Fruit fly (Drosophila melanogaster) whole organism, embryonic: ENCODE measurements around the gene Actn.

ENCODE experiments used
- CG10267 ChIP-seq: fragments of 200-800 bp; sonication (Bioruptor generic); optimal IDR thresholded peaks from 2 replicates; lab custom pipeline; 2018; ENCODE audit warnings: missing biosample characterization, mild to moderate bottlenecking, missing genetic modification characterization, moderate library complexity
- CG10431 ChIP-seq: fragments of 200-800 bp; sonication (Bioruptor generic); optimal IDR thresholded peaks from 3 replicates; lab custom pipeline; 2018; ENCODE audit warnings: missing biosample characterization, mild to moderate bottlenecking, missing genetic modification characterization
- CG10979 ChIP-seq: fragments of 200-800 bp; sonication (Bioruptor generic); optimal IDR thresholded peaks from 2 replicates; lab custom pipeline; 2018; ENCODE audit warnings: missing biosample characterization, mild to moderate bottlenecking, missing genetic modification characterization, moderate library complexity
- CG11085 ChIP-seq: fragments of 200-800 bp; sonication (Bioruptor generic); IDR thresholded peaks from 2 replicates; pipeline ENCODE4 v1.3.6; 2022; ENCODE audit warnings: missing biosample characterization, missing genetic modification characterization
- CG12219 ChIP-seq: fragments of 200-800 bp; sonication (Bioruptor generic); optimal IDR thresholded peaks from 3 replicates; lab custom pipeline; 2018; ENCODE audit warnings: missing biosample characterization, mild to moderate bottlenecking, missing genetic modification characterization
- CG14860 ChIP-seq: fragments of 200-800 bp; sonication (Bioruptor generic); IDR thresholded peaks from 3 replicates; pipeline ENCODE4 v1.3.6; 2022; ENCODE audit warnings: missing biosample characterization, missing genetic modification characterization; ENCODE audit not compliant: partially characterized antibody
- CG18619 ChIP-seq: fragments of 200-800 bp; sonication (Bioruptor generic); optimal IDR thresholded peaks from 3 replicates; lab custom pipeline; 2017; ENCODE audit warnings: missing biosample characterization, mild to moderate bottlenecking, missing genetic modification characterization
- CG3065 ChIP-seq: fragments of 200-800 bp; sonication (Bioruptor generic); optimal IDR thresholded peaks from 2 replicates; lab custom pipeline; 2016; ENCODE audit warnings: missing biosample characterization, missing genetic modification characterization
- CG3995 ChIP-seq: fragments of 200-800 bp; sonication (Bioruptor generic); optimal IDR thresholded peaks from 3 replicates; lab custom pipeline; 2016; ENCODE audit warnings: missing biosample characterization, missing genetic modification characterization
- CG4282 ChIP-seq: fragments of 200-800 bp; sonication (Bioruptor generic); optimal IDR thresholded peaks from 2 replicates; lab custom pipeline; 2016; ENCODE audit warnings: missing biosample characterization, missing genetic modification characterization
- CG9876 ChIP-seq: fragments of 200-800 bp; sonication (Bioruptor generic); optimal IDR thresholded peaks from 2 replicates; lab custom pipeline; 2016; ENCODE audit warnings: missing biosample characterization, missing genetic modification characterization
- Camta ChIP-seq: fragments of 200-800 bp; sonication (Bioruptor generic); optimal IDR thresholded peaks from 2 replicates; lab custom pipeline; 2016; ENCODE audit warnings: missing biosample characterization, missing genetic modification characterization
- CkIIα-i1 ChIP-seq: fragments of 200-800 bp; sonication (Bioruptor generic); IDR thresholded peaks from 2 replicates; pipeline ENCODE4 v1.3.6; 2022; ENCODE audit warnings: missing biosample characterization, missing genetic modification characterization
- CoRest ChIP-seq: fragments of 200-800 bp; sonication (Bioruptor generic); optimal IDR thresholded peaks from 3 replicates; lab custom pipeline; 2018; ENCODE audit warnings: missing biosample characterization, mild to moderate bottlenecking, missing genetic modification characterization, moderate library complexity
- D19B ChIP-seq: fragments of 200-800 bp; sonication (Bioruptor generic); optimal IDR thresholded peaks from 2 replicates; lab custom pipeline; 2017; ENCODE audit warnings: missing biosample characterization, mild to moderate bottlenecking, missing genetic modification characterization
- Dp ChIP-seq: fragments of 200-800 bp; sonication (Bioruptor generic); optimal IDR thresholded peaks from 2 replicates; lab custom pipeline; 2018; ENCODE audit warnings: missing biosample characterization, mild to moderate bottlenecking, missing genetic modification characterization, moderate library complexity
- E2f2 ChIP-seq: fragments of 200-800 bp; sonication (Bioruptor generic); IDR thresholded peaks from 2 replicates; pipeline ENCODE4 v1.3.6; 2022; ENCODE audit warnings: missing biosample characterization, missing genetic modification characterization
- HLH4C ChIP-seq: fragments of 200-800 bp; sonication (Bioruptor generic); IDR thresholded peaks from 3 replicates; pipeline ENCODE4 v1.3.6; 2022; ENCODE audit warnings: missing biosample characterization, missing genetic modification characterization; ENCODE audit not compliant: partially characterized antibody
- HmgZ ChIP-seq: fragments of 200-800 bp; sonication (Bioruptor generic); optimal IDR thresholded peaks from 2 replicates; lab custom pipeline; 2018; ENCODE audit warnings: missing biosample characterization, mild to moderate bottlenecking, missing genetic modification characterization
- MTF-1 ChIP-seq: fragments of 200-800 bp; sonication (Bioruptor generic); optimal IDR thresholded peaks from 2 replicates; lab custom pipeline; 2018; ENCODE audit warnings: missing biosample characterization, mild to moderate bottlenecking, missing genetic modification characterization, borderline replicate concordance
- Optix ChIP-seq: fragments of 200-800 bp; sonication (Bioruptor generic); IDR thresholded peaks from 3 replicates; pipeline ENCODE4 v1.3.6; 2022; ENCODE audit warnings: missing biosample characterization, missing genetic modification characterization
- Rfx ChIP-seq: fragments of 200-800 bp; sonication (Bioruptor generic); IDR thresholded peaks from 2 replicates; pipeline ENCODE4 v1.3.6; 2022; ENCODE audit warnings: missing biosample characterization, missing genetic modification characterization
- Side ChIP-seq: fragments of 200-800 bp; sonication (Bioruptor generic); optimal IDR thresholded peaks from 2 replicates; lab custom pipeline; 2016; ENCODE audit warnings: missing biosample characterization, missing genetic modification characterization
- Sry-δ ChIP-seq: fragments of 200-800 bp; sonication (Bioruptor generic); optimal IDR thresholded peaks from 2 replicates; lab custom pipeline; 2016; ENCODE audit warnings: missing biosample characterization, missing genetic modification characterization
- Trl ChIP-seq, 3 experiments: fragments of >200 bp in 2 of 3; fragments of 200-800 bp in 1 of 3; sonication (Bioruptor generic) in 1 of 3; optimal IDR thresholded peaks; 2 replicates in 1 of 3; 3 replicates in 2 of 3; lab custom pipeline; 2016 to 2017; ENCODE audit warnings: missing biosample characterization in 1 of 3, missing genetic modification characterization in 1 of 3
- Xrp1 ChIP-seq: fragments of 200-800 bp; sonication (Bioruptor generic); IDR thresholded peaks from 2 replicates; pipeline ENCODE4 v1.3.6; 2022; ENCODE audit warnings: missing biosample characterization, missing genetic modification characterization
- YL-1 ChIP-seq: fragments of 200-800 bp; sonication (Bioruptor generic); optimal IDR thresholded peaks from 3 replicates; lab custom pipeline; 2017; ENCODE audit warnings: missing biosample characterization, mild to moderate bottlenecking, missing genetic modification characterization
- cas ChIP-seq: fragments of 200-800 bp; sonication (Bioruptor generic); IDR thresholded peaks from 2 replicates; pipeline ENCODE4 v1.3.6; 2022; ENCODE audit warnings: missing biosample characterization, missing genetic modification characterization
- caup ChIP-seq: fragments of 200-800 bp; sonication (Bioruptor generic); optimal IDR thresholded peaks from 3 replicates; lab custom pipeline; 2017; ENCODE audit warnings: missing biosample characterization, mild to moderate bottlenecking, missing genetic modification characterization, moderate library complexity; ENCODE audit not compliant: severe bottlenecking
- chm ChIP-seq: fragments of 200-800 bp; sonication (Bioruptor generic); IDR thresholded peaks from 2 replicates; pipeline ENCODE4 v1.3.6; 2022; ENCODE audit warnings: missing biosample characterization, missing genetic modification characterization
- crol ChIP-seq: fragments of 200-800 bp; sonication (Bioruptor generic); IDR thresholded peaks from 2 replicates; pipeline ENCODE4 v1.3.6; 2022; ENCODE audit warnings: missing biosample characterization, missing genetic modification characterization
- dimm ChIP-seq: fragments of 200-800 bp; sonication (Bioruptor generic); IDR thresholded peaks from 2 replicates; pipeline ENCODE4 v1.3.6; 2022; ENCODE audit warnings: missing biosample characterization, missing genetic modification characterization
- disco-r ChIP-seq: fragments of 200-800 bp; sonication (Bioruptor generic); optimal IDR thresholded peaks from 2 replicates; lab custom pipeline; 2016; ENCODE audit warnings: missing biosample characterization, missing genetic modification characterization
- dm ChIP-seq: fragments of 200-800 bp; sonication (Bioruptor generic); optimal IDR thresholded peaks from 3 replicates; lab custom pipeline; 2016; ENCODE audit warnings: missing biosample characterization, missing genetic modification characterization
- dmrt11E ChIP-seq: fragments of 200-800 bp; sonication (Bioruptor generic); optimal IDR thresholded peaks from 3 replicates; lab custom pipeline; 2018; ENCODE audit warnings: missing biosample characterization, mild to moderate bottlenecking, missing genetic modification characterization, moderate library complexity
- fd64A ChIP-seq: fragments of 200-800 bp; sonication (Bioruptor generic); optimal IDR thresholded peaks from 3 replicates; lab custom pipeline; 2018; ENCODE audit warnings: missing biosample characterization, mild to moderate bottlenecking, missing genetic modification characterization
- ftz-f1 ChIP-seq: fragments of 200-800 bp; sonication (Bioruptor generic); optimal IDR thresholded peaks from 2 replicates; lab custom pipeline; 2016; ENCODE audit warnings: missing biosample characterization, missing genetic modification characterization
- ham ChIP-seq: fragments of 200-800 bp; sonication (Bioruptor generic); IDR thresholded peaks from 2 replicates; pipeline ENCODE4 v1.3.6; 2022; ENCODE audit warnings: missing biosample characterization, missing genetic modification characterization
- her ChIP-seq: fragments of 200-800 bp; sonication (Bioruptor generic); optimal IDR thresholded peaks from 2 replicates; lab custom pipeline; 2016; ENCODE audit warnings: missing biosample characterization, missing genetic modification characterization
- insv ChIP-seq, 2 experiments: fragments of 200-800 bp; sonication (Bioruptor generic); optimal IDR thresholded peaks; 3 replicates each; lab custom pipeline; 2016 to 2018; ENCODE audit warnings: missing biosample characterization in 2 of 2, missing genetic modification characterization in 2 of 2
- inv ChIP-seq: fragments of 200-800 bp; sonication (Bioruptor generic); IDR thresholded peaks from 2 replicates; pipeline ENCODE4 v1.3.6; 2022; ENCODE audit warnings: missing biosample characterization, missing genetic modification characterization; ENCODE audit not compliant: partially characterized antibody
- lbe ChIP-seq: fragments of 200-800 bp; sonication (Bioruptor generic); optimal IDR thresholded peaks from 2 replicates; lab custom pipeline; 2016; ENCODE audit warnings: missing biosample characterization, mild to moderate bottlenecking, missing genetic modification characterization
- nerfin-1 ChIP-seq: fragments of 200-800 bp; sonication (Bioruptor generic); optimal IDR thresholded peaks from 3 replicates; lab custom pipeline; 2019; ENCODE audit warnings: missing biosample characterization, mild to moderate bottlenecking, missing genetic modification characterization, moderate library complexity
- phol ChIP-seq: fragments of 200-800 bp; sonication (Bioruptor generic); optimal IDR thresholded peaks from 3 replicates; lab custom pipeline; 2018; ENCODE audit warnings: missing biosample characterization, mild to moderate bottlenecking, missing genetic modification characterization, moderate library complexity
- sens-2 ChIP-seq: fragments of 200-800 bp; sonication (Bioruptor generic); IDR thresholded peaks from 2 replicates; pipeline ENCODE4 v1.3.6; 2022; ENCODE audit warnings: missing biosample characterization, missing genetic modification characterization
- so ChIP-seq: fragments of 200-800 bp; sonication (Bioruptor generic); IDR thresholded peaks from 3 replicates; pipeline ENCODE4 v1.3.6; 2022; ENCODE audit warnings: missing biosample characterization, missing genetic modification characterization
- wdn ChIP-seq: fragments of 200-800 bp; sonication (Bioruptor generic); IDR thresholded peaks from 2 replicates; pipeline ENCODE4 v1.3.6; 2022; ENCODE audit warnings: missing biosample characterization, missing genetic modification characterization
- zfh1 ChIP-seq: fragments of 200-800 bp; sonication (Bioruptor generic); IDR thresholded peaks from 3 replicates; pipeline ENCODE4 v1.3.6; 2022; ENCODE audit warnings: missing biosample characterization, missing genetic modification characterization

Actn gene

dm6 chrX:2024819-2025218, 17.3 kb downstream of the Actn start (continued):
- peak; percentile 39 for TF ChIP-seq CG10431
- TF ChIP-seq MTF-1 (GFP tag; lab: Kevin White, UChicago): peak; percentile 53
- no peak for TF ChIP-seq CG3065 (GFP tag; lab: Kevin White, UChicago)

DNA sequence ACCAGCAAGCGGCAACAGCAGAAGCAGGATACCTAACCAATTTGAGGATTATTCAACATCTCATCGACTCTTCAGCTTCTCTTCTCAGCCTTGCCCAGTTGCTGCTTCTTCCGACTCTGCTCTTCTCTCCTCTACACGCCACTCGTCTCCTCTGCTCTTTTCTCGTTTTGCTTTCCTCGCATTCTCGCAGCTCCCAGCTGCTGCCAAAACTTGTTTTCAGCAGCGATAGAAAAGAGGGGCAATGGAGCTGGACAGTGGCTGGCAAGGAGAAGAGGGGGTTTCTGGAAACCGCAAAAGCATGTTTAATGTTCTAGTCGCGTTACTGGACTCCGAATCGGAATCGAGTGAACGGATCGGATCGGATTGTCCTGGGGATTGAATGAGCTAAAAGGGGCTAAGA, 28.7 kb downstream of the Actn start:
- TF ChIP-seq Trl (optimal IDR thresholded peaks at IDR 0.05; lab: Kevin White, UChicago) (peak in 1 of 2 experiments; percentile 26), Trl (GFP tag; optimal IDR thresholded peaks at IDR 0.05; lab: Kevin White, UChicago) (no peak), caup (GFP tag; lab: Kevin White, UChicago) (no peak), cas (GFP tag; lab: Robert Waterston, UW) (no peak), Xrp1 (GFP tag; lab: Robert Waterston, UW) (no peak), ham (GFP tag; lab: Robert Waterston, UW) (no peak), crol (GFP tag; lab: Robert Waterston, UW) (peak; percentile 55), CG10979 (no peak), CG12219 (GFP tag; lab: Kevin White, UChicago) (no peak), HLH4C (GFP tag; lab: Robert Waterston, UW) (peak; percentile 34; the same call in 1 of the 3 replicates)

DNA sequence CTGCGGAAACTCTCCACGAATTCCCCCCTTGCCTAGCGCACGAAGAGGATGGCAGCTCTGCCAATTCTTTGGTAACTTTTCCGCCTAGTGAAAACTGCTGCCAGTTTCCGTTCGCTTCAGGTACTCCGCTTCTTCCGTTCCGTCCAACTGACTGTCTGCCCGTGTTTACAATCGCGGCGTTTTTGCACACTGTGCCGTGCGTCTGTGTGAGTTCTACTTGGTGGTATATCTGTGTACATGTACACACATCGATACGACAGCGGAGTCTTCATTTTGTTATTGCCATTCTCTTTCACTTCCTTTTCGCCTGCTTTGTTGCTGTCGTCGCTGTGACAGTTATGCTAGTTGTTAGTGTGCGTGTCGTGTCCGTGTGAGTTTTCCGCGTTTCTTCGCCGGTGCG, 29.3 kb downstream of the Actn start:
- TF ChIP-seq E2f2 (GFP tag; lab: Robert Waterston, UW) (0 out of 2 replicates have a peak, but pooled peaks have one; percentile 11), Camta (GFP tag; lab: Kevin White, UChicago) (no peak), CkIIα-i1 (GFP tag; lab: Robert Waterston, UW) (no peak), CoRest (tag; lab: Kevin White, UChicago) (peak; percentile 16), fd64A (GFP tag; lab: Kevin White, UChicago) (no peak), CG4282 (GFP tag; lab: Kevin White, UChicago) (peak; percentile 17), disco-r (GFP tag; lab: Kevin White, UChicago) (no peak), wdn (GFP tag; lab: Robert Waterston, UW) (no peak), Side (GFP tag; lab: Kevin White, UChicago) (peak; percentile 33), Optix (no peak), chm (no peak), CG14860 (GFP tag; lab: Robert Waterston, UW) (no peak), so (GFP tag; lab: Robert Waterston, UW) (no peak), CG18619 (GFP tag; lab: Kevin White, UChicago) (peak; percentile 15), lbe (GFP tag; lab: Kevin White, UChicago) (peak; percentile 16), ftz-f1 (GFP tag; lab: Kevin White, UChicago) (no peak), CG10267 (peak; percentile 61), her (GFP tag; lab: Kevin White, UChicago) (peak; percentile 24), dimm (GFP tag; lab: Robert Waterston, UW) (no peak), sens-2 (no peak), zfh1 (GFP tag; lab: Robert Waterston, UW) (0 out of 3 replicates have a peak, but pooled peaks have one; percentile 3), CG11085 (no peak), HmgZ (tag; lab: Kevin White, UChicago) (peak; percentile 43), insv (GFP tag; optimal IDR thresholded peaks at IDR 0.05; lab: Kevin White, UChicago) (peak in 1 of 2 experiments; percentile 47), nerfin-1 (tag; lab: Kevin White, UChicago) (no peak), phol (peak; percentile 41), YL-1 (GFP tag; lab: Kevin White, UChicago) (peak; percentile 25), dmrt11E (tag; lab: Kevin White, UChicago) (no peak), Sry-δ (GFP tag; lab: Kevin White, UChicago) (no peak), inv (GFP tag; lab: Robert Waterston, UW) (no peak), CG9876 (GFP tag; lab: Kevin White, UChicago) (peak; percentile 2), Dp (GFP tag; lab: Kevin White, UChicago) (no peak), D19B (GFP tag; lab: Kevin White, UChicago) (peak; percentile 20), CG3995 (GFP tag; lab: Kevin White, UChicago) (peak; percentile 14), Rfx (GFP tag; lab: Robert Waterston, UW) (peak; percentile 38; the same call in 1 of the 2 replicates), dm (GFP tag; lab: Kevin White, UChicago) (peak; percentile 18)
